Fruit fly (Drosophila melanogaster) whole organism, pupa: ENCODE data around the gene CG10598.

Source experiments
- CG10348 ChIP-seq: fragments of 200-800 bp; sonication (Bioruptor generic); IDR thresholded peaks from 2 replicates; pipeline ENCODE4 v1.3.6; 2022; ENCODE audit warnings: missing biosample characterization, missing genetic modification characterization
- CG14655 ChIP-seq: fragments of 200-800 bp; sonication (Bioruptor generic); optimal IDR thresholded peaks from 3 replicates; lab custom pipeline; 2017; ENCODE audit warnings: mild to moderate bottlenecking, missing biosample characterization, missing genetic modification reagents, missing genetic modification characterization
- D1 ChIP-seq: fragments of 200-800 bp; sonication (Bioruptor generic); optimal IDR thresholded peaks from 2 replicates; lab custom pipeline; 2018; ENCODE audit warnings: missing biosample characterization, mild to moderate bottlenecking, missing genetic modification characterization, moderate library complexity
- rn ChIP-seq: fragments of 200-800 bp; sonication (Bioruptor generic); IDR thresholded peaks from 2 replicates; pipeline ENCODE4 v1.3.6; 2022; ENCODE audit warnings: missing biosample characterization, missing genetic modification characterization

DNA sequence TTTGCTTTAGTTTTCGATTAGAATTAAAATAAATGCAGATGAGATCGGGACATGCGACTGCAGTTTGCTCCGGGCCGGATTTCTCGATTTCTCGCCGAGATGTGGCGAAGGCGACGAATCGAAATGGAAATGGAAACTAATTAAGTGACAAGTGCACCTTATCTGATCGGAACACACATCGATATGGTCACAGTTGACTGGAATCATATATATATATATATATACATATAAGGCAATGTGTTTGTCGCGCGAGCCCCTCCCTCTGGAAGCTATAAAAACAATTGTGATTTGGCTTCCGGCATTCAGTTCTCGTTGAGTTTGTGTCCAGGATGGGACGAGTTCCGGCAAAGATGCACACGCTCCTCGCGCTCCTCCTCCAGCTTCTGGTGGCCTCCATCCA, 11.7 kb downstream of the CG10598 start, which contains the start of gene CG5162:
- no peak for TF ChIP-seq CG10348 (GFP tag; lab: Robert Waterston, UW)
- TF ChIP-seq CG14655 (GFP tag; lab: Kevin White, UChicago), result no peak
- no peak for TF ChIP-seq D1 (tag; lab: Kevin White, UChicago)
- no peak for TF ChIP-seq rn (GFP tag; lab: Robert Waterston, UW)
